Fruit fly (Drosophila melanogaster): ENCODE data around the gene Ref2.

The Ref2 gene

dm6 chr2L:12566886-12567666 lies 79.1 kb downstream of the Ref2 start:
- no peak for TF ChIP-seq ovo (GFP tag; optimal IDR thresholded peaks at IDR 0.05)
- no peak for TF ChIP-seq bab1 (GFP tag; optimal IDR thresholded peaks at IDR 0.05)
- no peak for TF ChIP-seq toe (GFP tag; optimal IDR thresholded peaks at IDR 0.05)
- TF ChIP-seq tj (GFP tag; optimal IDR thresholded peaks at IDR 0.05) = no peak
- TF ChIP-seq CG14711 (tag; optimal IDR thresholded peaks at IDR 0.05) = no peak
- no peak for TF ChIP-seq CG1620 (GFP tag; optimal IDR thresholded peaks at IDR 0.05)
- TF ChIP-seq Hr96 (GFP tag; optimal IDR thresholded peaks at IDR 0.05) = no peak
- no peak for TF ChIP-seq Clk (GFP tag; optimal IDR thresholded peaks at IDR 0.05)
- no peak for TF ChIP-seq CG5204 (GFP tag; optimal IDR thresholded peaks at IDR 0.05)
- TF ChIP-seq CG33017 (tag; optimal IDR thresholded peaks at IDR 0.05) = no peak
- TF ChIP-seq kay (GFP tag; ENCODE audit: borderline replicate concordance) = no peak
- no peak for TF ChIP-seq cic (GFP tag; optimal IDR thresholded peaks at IDR 0.05)
- no peak for TF ChIP-seq CG7045 (GFP tag; optimal IDR thresholded peaks at IDR 0.05)
- TF ChIP-seq cnc (optimal IDR thresholded peaks at IDR 0.05) = no peak
- no peak for TF ChIP-seq Crg-1 (GFP tag; optimal IDR thresholded peaks at IDR 0.05)
- no peak for TF ChIP-seq CG12768 (GFP tag; optimal IDR thresholded peaks at IDR 0.05)
- TF ChIP-seq pad (GFP tag; optimal IDR thresholded peaks at IDR 0.05) = no peak
- no peak for TF ChIP-seq CG11617 (GFP tag; optimal IDR thresholded peaks at IDR 0.05)

Data from whole organism, adult.